Worm (Caenorhabditis elegans): ENCODE data around the gene C25H3.16.

DNA sequence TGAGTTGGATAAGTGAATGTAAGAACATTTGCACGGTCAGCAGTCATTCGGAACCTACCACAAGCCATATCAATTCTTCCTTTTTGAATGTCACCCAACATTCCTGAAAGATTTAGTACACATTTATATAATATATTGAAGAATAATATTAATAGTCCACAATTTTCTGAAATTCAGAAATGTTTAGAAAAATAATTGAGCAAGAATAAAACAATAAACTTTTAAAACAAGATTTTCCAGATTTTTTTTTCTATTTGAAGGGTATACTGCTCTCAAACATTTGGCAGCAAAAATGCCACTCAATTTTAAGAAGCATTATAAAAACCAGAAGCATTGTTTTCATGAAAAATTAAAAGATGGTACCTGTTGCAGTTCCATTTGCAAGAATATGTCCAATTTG, 29.3 kb upstream of the C25H3.16 start, which contains the start of gene F59E12.8:
- no peak for TF ChIP-seq ZK546.5 (tag; optimal IDR thresholded peaks at IDR 0.05)
- no peak for TF ChIP-seq unc-130 (GFP tag; optimal IDR thresholded peaks at IDR 0.05)
- TF ChIP-seq php-3 (GFP tag; IDR thresholded peaks at IDR 0.05): no peak
- no peak for TF ChIP-seq mxl-3 (GFP tag; optimal IDR thresholded peaks at IDR 0.05)
- no peak for TF ChIP-seq fos-1 (tag; optimal IDR thresholded peaks at IDR 0.05)
- TF ChIP-seq skn-1 (tag; optimal IDR thresholded peaks at IDR 0.05): no peak
- TF ChIP-seq nhr-10 (tag; optimal IDR thresholded peaks at IDR 0.05): no peak
- TF ChIP-seq unc-39 (tag; optimal IDR thresholded peaks at IDR 0.05): no peak
- TF ChIP-seq dpl-1 (GFP tag; optimal IDR thresholded peaks at IDR 0.05): no peak
- no peak for TF ChIP-seq nhr-41 (GFP tag; IDR thresholded peaks at IDR 0.05)

Data from whole organism, L4 larva.